Fruit fly (Drosophila melanogaster) whole organism, embryonic: Measurements from ENCODE around the gene CG43295.

Source experiments
- Adf1 ChIP-seq: fragments of 200-800 bp; sonication (Bioruptor generic); IDR thresholded peaks from 2 replicates; pipeline ENCODE4 v1.3.6; 2022; ENCODE audit warnings: missing biosample characterization, missing genetic modification characterization
- B-H2 ChIP-seq: fragments of 200-800 bp; sonication (Bioruptor generic); optimal IDR thresholded peaks from 2 replicates; lab custom pipeline; 2018; ENCODE audit warnings: missing biosample characterization, mild to moderate bottlenecking, missing genetic modification characterization
- C15 ChIP-seq: fragments of 200-800 bp; sonication (Bioruptor generic); IDR thresholded peaks from 3 replicates; pipeline ENCODE4 v1.3.6; 2022; ENCODE audit warnings: missing biosample characterization, missing genetic modification characterization
- CG10543 ChIP-seq: fragments of 200-800 bp; sonication (Bioruptor generic); optimal IDR thresholded peaks from 3 replicates; lab custom pipeline; 2017; ENCODE audit warnings: missing biosample characterization, mild to moderate bottlenecking, missing genetic modification characterization, moderate library complexity
- CG12071 ChIP-seq: fragments of 200-800 bp; sonication (Bioruptor generic); optimal IDR thresholded peaks from 3 replicates; lab custom pipeline; 2018; ENCODE audit warnings: missing biosample characterization, mild to moderate bottlenecking, missing genetic modification characterization
- CG12769 ChIP-seq: fragments of 200-800 bp; sonication (Bioruptor generic); optimal IDR thresholded peaks from 2 replicates; lab custom pipeline; 2019; ENCODE audit warnings: missing biosample characterization, mild to moderate bottlenecking, missing genetic modification characterization, moderate library complexity
- CG13287 ChIP-seq: fragments of 200-800 bp; sonication (Bioruptor generic); IDR thresholded peaks from 2 replicates; pipeline ENCODE4 v1.3.6; 2022; ENCODE audit warnings: missing biosample characterization, missing genetic modification characterization; ENCODE audit not compliant: partially characterized antibody
- CG13894 ChIP-seq: fragments of 200-800 bp; sonication (Bioruptor generic); optimal IDR thresholded peaks from 3 replicates; lab custom pipeline; 2018; ENCODE audit warnings: missing biosample characterization, mild to moderate bottlenecking, missing genetic modification characterization, moderate library complexity
- CG14050 ChIP-seq: fragments of 200-800 bp; sonication (Bioruptor generic); IDR thresholded peaks from 3 replicates; pipeline ENCODE4 v1.3.6; 2022; ENCODE audit warnings: missing biosample characterization, missing genetic modification characterization
- CG15514 ChIP-seq: fragments of 200-800 bp; sonication (Bioruptor generic); optimal IDR thresholded peaks from 3 replicates; lab custom pipeline; 2017; ENCODE audit warnings: missing biosample characterization, missing genetic modification characterization, mild to moderate bottlenecking, moderate library complexity, missing genetic modification reagents
- CG1602 ChIP-seq: fragments of 200-800 bp; sonication (Bioruptor generic); optimal IDR thresholded peaks from 3 replicates; lab custom pipeline; 2016; ENCODE audit warnings: missing biosample characterization, missing genetic modification characterization
- CG31224 ChIP-seq: fragments of 200-800 bp; sonication (Bioruptor generic); IDR thresholded peaks from 2 replicates; pipeline ENCODE4 v1.3.6; 2022; ENCODE audit warnings: missing biosample characterization, missing genetic modification characterization
- CG31441 ChIP-seq: fragments of 200-800 bp; sonication (Bioruptor generic); IDR thresholded peaks from 2 replicates; pipeline ENCODE4 v1.3.6; 2022; ENCODE audit warnings: missing biosample characterization, missing genetic modification characterization
- CG32532 ChIP-seq: fragments of 200-800 bp; sonication (Bioruptor generic); IDR thresholded peaks from 2 replicates; pipeline ENCODE4 v1.3.6; 2022; ENCODE audit warnings: missing biosample characterization, missing genetic modification characterization
- CG5180 ChIP-seq: fragments of 200-800 bp; sonication (Bioruptor generic); optimal IDR thresholded peaks from 3 replicates; lab custom pipeline; 2017; ENCODE audit warnings: missing biosample characterization, missing genetic modification characterization, mild to moderate bottlenecking, moderate library complexity, missing genetic modification reagents
- CG5245 ChIP-seq: fragments of 200-800 bp; sonication (Bioruptor generic); optimal IDR thresholded peaks from 3 replicates; lab custom pipeline; 2016; ENCODE audit warnings: missing biosample characterization, missing genetic modification characterization
- CG6813 ChIP-seq: fragments of 200-800 bp; sonication (Bioruptor generic); optimal IDR thresholded peaks from 2 replicates; lab custom pipeline; 2017; ENCODE audit warnings: missing biosample characterization, missing genetic modification characterization, mild to moderate bottlenecking, moderate library complexity, missing genetic modification reagents
- CG8765 ChIP-seq: fragments of 200-800 bp; sonication (Bioruptor generic); IDR thresholded peaks from 2 replicates; pipeline ENCODE4 v1.3.6; 2022; ENCODE audit warnings: missing biosample characterization, missing genetic modification characterization
- Dfd ChIP-seq, 2 experiments: fragments of >200 bp; optimal IDR thresholded peaks; 2 replicates each; lab custom pipeline; 2017; ENCODE audit warnings: missing biosample characterization in 2 of 2, missing genetic modification characterization in 2 of 2
- Dp ChIP-seq: fragments of 200-800 bp; sonication (Bioruptor generic); optimal IDR thresholded peaks from 2 replicates; lab custom pipeline; 2018; ENCODE audit warnings: missing biosample characterization, mild to moderate bottlenecking, missing genetic modification characterization, moderate library complexity
- Eip74EF ChIP-seq, 2 experiments: fragments of 200-800 bp in 1 of 2; fragments of >200 bp in 1 of 2; sonication (Bioruptor generic) in 1 of 2; optimal IDR thresholded peaks; 2 replicates each; lab custom pipeline; 2017 to 2019; ENCODE audit warnings: missing biosample characterization in 2 of 2, missing genetic modification characterization in 2 of 2, mild to moderate bottlenecking in 1 of 2, moderate library complexity in 1 of 2
- HHEX ChIP-seq: fragments of 200-800 bp; sonication (Bioruptor generic); optimal IDR thresholded peaks from 3 replicates; lab custom pipeline; 2017; ENCODE audit warnings: missing biosample characterization, mild to moderate bottlenecking, missing genetic modification characterization, missing genetic modification reagents
- Hey ChIP-seq: fragments of 200-800 bp; sonication (Bioruptor generic); optimal IDR thresholded peaks from 3 replicates; lab custom pipeline; 2018; ENCODE audit warnings: missing biosample characterization, mild to moderate bottlenecking, missing genetic modification characterization
- Hr3 ChIP-seq: fragments of 200-800 bp; sonication (Bioruptor generic); optimal IDR thresholded peaks from 3 replicates; lab custom pipeline; 2016; ENCODE audit warnings: missing biosample characterization, missing genetic modification characterization
- Hr39 ChIP-seq: fragments of >200 bp; optimal IDR thresholded peaks from 2 replicates; lab custom pipeline; 2017
- Hr78 ChIP-seq, 2 experiments: fragments of 200-800 bp in 1 of 2; fragments of >200 bp in 1 of 2; sonication (Bioruptor generic) in 1 of 2; optimal IDR thresholded peaks; 2 replicates each; lab custom pipeline; 2017 to 2019; ENCODE audit warnings: missing biosample characterization in 2 of 2, missing genetic modification characterization in 2 of 2, mild to moderate bottlenecking in 1 of 2, moderate library complexity in 1 of 2
- Lhr ChIP-seq: fragments of 200-800 bp; sonication (Bioruptor generic); optimal IDR thresholded peaks from 3 replicates; lab custom pipeline; 2017; ENCODE audit warnings: mild to moderate bottlenecking, missing biosample characterization, missing genetic modification reagents, missing genetic modification characterization
- Meics ChIP-seq: fragments of 200-800 bp; sonication (Bioruptor generic); optimal IDR thresholded peaks from 2 replicates; lab custom pipeline; 2017; ENCODE audit warnings: missing biosample characterization, mild to moderate bottlenecking, missing genetic modification characterization
- Pdp1 ChIP-seq, 2 experiments: fragments of 200-800 bp; sonication (Bioruptor generic); optimal IDR thresholded peaks; 3 replicates each; lab custom pipeline; 2016; ENCODE audit warnings: missing biosample characterization in 2 of 2, missing genetic modification characterization in 2 of 2, mild to moderate bottlenecking in 1 of 2, moderate library complexity in 1 of 2
- Six4 ChIP-seq: fragments of 200-800 bp; sonication (Bioruptor generic); optimal IDR thresholded peaks from 2 replicates; lab custom pipeline; 2016; ENCODE audit warnings: missing biosample characterization, missing genetic modification characterization
- bcd ChIP-seq: fragments of 200-800 bp; sonication (Bioruptor generic); optimal IDR thresholded peaks from 2 replicates; lab custom pipeline; 2017; ENCODE audit warnings: missing biosample characterization, mild to moderate bottlenecking, missing genetic modification characterization
- cg ChIP-seq: fragments of 200-800 bp; sonication (Bioruptor generic); optimal IDR thresholded peaks from 3 replicates; lab custom pipeline; 2019; ENCODE audit warnings: missing biosample characterization, mild to moderate bottlenecking, missing genetic modification characterization, moderate library complexity
- chinmo ChIP-seq: fragments of 200-800 bp; sonication (Bioruptor generic); IDR thresholded peaks from 4 replicates; pipeline ENCODE4 v1.3.6; 2022; ENCODE audit warnings: missing biosample characterization, missing genetic modification characterization; ENCODE audit not compliant: partially characterized antibody
- ci ChIP-seq: fragments of 200-800 bp; sonication (Bioruptor generic); IDR thresholded peaks from 3 replicates; pipeline ENCODE4 v1.3.6; 2022; ENCODE audit warnings: missing biosample characterization, missing genetic modification characterization
- dm ChIP-seq: fragments of 200-800 bp; sonication (Bioruptor generic); optimal IDR thresholded peaks from 3 replicates; lab custom pipeline; 2016; ENCODE audit warnings: missing biosample characterization, missing genetic modification characterization
- dpn ChIP-seq, 2 experiments: fragments of 200-800 bp; sonication (Bioruptor generic); optimal IDR thresholded peaks; 3 replicates each; lab custom pipeline; 2016; ENCODE audit warnings: missing biosample characterization in 2 of 2, missing genetic modification characterization in 2 of 2
- exex ChIP-seq: fragments of 200-800 bp; sonication (Bioruptor generic); optimal IDR thresholded peaks from 4 replicates; lab custom pipeline; 2018; ENCODE audit warnings: missing biosample characterization, mild to moderate bottlenecking, missing genetic modification characterization, moderate library complexity
- ftz-f1 ChIP-seq: fragments of 200-800 bp; sonication (Bioruptor generic); optimal IDR thresholded peaks from 2 replicates; lab custom pipeline; 2016; ENCODE audit warnings: missing biosample characterization, missing genetic modification characterization
- grn ChIP-seq: fragments of 200-800 bp; sonication (Bioruptor generic); optimal IDR thresholded peaks from 3 replicates; lab custom pipeline; 2017; ENCODE audit warnings: missing biosample characterization, missing genetic modification characterization
- lab ChIP-seq: fragments of 200-800 bp; sonication (Bioruptor generic); optimal IDR thresholded peaks from 3 replicates; lab custom pipeline; 2017; ENCODE audit warnings: missing biosample characterization, missing genetic modification characterization, mild to moderate bottlenecking, moderate library complexity, missing genetic modification reagents
- mirr ChIP-seq: fragments of 200-800 bp; sonication (Bioruptor generic); optimal IDR thresholded peaks from 3 replicates; lab custom pipeline; 2018; ENCODE audit warnings: missing biosample characterization, mild to moderate bottlenecking, missing genetic modification characterization
- odd ChIP-seq: fragments of 200-800 bp; sonication (Bioruptor generic); optimal IDR thresholded peaks from 2 replicates; lab custom pipeline; 2017; ENCODE audit warnings: missing biosample characterization, mild to moderate bottlenecking, missing genetic modification characterization
- pb ChIP-seq: fragments of 200-800 bp; sonication (Bioruptor generic); optimal IDR thresholded peaks from 3 replicates; lab custom pipeline; 2016; ENCODE audit warnings: missing biosample characterization, missing genetic modification characterization
- sd ChIP-seq: fragments of 200-800 bp; sonication (Bioruptor generic); optimal IDR thresholded peaks from 3 replicates; lab custom pipeline; 2018; ENCODE audit warnings: missing biosample characterization, mild to moderate bottlenecking, missing genetic modification characterization, moderate library complexity
- ssp ChIP-seq: fragments of 200-800 bp; sonication (Bioruptor generic); IDR thresholded peaks from 2 replicates; pipeline ENCODE4 v1.3.6; 2022; ENCODE audit warnings: missing biosample characterization, missing genetic modification characterization
- stc ChIP-seq: fragments of 200-800 bp; sonication (Bioruptor generic); IDR thresholded peaks from 2 replicates; pipeline ENCODE4 v1.3.6; 2022; ENCODE audit warnings: missing biosample characterization, missing genetic modification characterization
- sug ChIP-seq: fragments of 200-800 bp; optimal IDR thresholded peaks from 2 replicates; lab custom pipeline; 2019; ENCODE audit warnings: missing biosample characterization, mild to moderate bottlenecking, missing genetic modification characterization, moderate library complexity
- trh ChIP-seq: fragments of 200-800 bp; sonication (Bioruptor generic); optimal IDR thresholded peaks from 2 replicates; lab custom pipeline; 2016; ENCODE audit warnings: missing biosample characterization, missing genetic modification characterization
- ttk ChIP-seq: fragments of 200-800 bp; sonication (Bioruptor generic); IDR thresholded peaks from 2 replicates; pipeline ENCODE4 v2.1.2; 2022; ENCODE audit warnings: missing biosample characterization, missing genetic modification characterization
- vvl ChIP-seq: fragments of 200-800 bp; sonication (Bioruptor generic); IDR thresholded peaks from 2 replicates; pipeline ENCODE4 v1.3.6; 2022; ENCODE audit warnings: missing biosample characterization, missing genetic modification characterization
- zen2 ChIP-seq: fragments of 200-800 bp; sonication (Bioruptor generic); IDR thresholded peaks from 3 replicates; pipeline ENCODE4 v1.3.6; 2022; ENCODE audit warnings: missing biosample characterization, missing genetic modification characterization; ENCODE audit not compliant: partially characterized antibody

Gene CG43295

dm6 chr3L:16150161-16150538, 44.5 kb downstream of the CG43295 start:
- TF ChIP-seq CG13894 (tag; lab: Kevin White, UChicago): peak; percentile 90
- TF ChIP-seq stc (GFP tag; lab: Robert Waterston, UW): no peak
- no peak for TF ChIP-seq CG31224
- TF ChIP-seq sug (tag; lab: Kevin White, UChicago): peak; percentile 27
- no peak for TF ChIP-seq CG31441 (GFP tag; lab: Robert Waterston, UW)
- no peak for TF ChIP-seq HHEX (GFP tag; lab: Kevin White, UChicago)
- TF ChIP-seq Hey (tag; lab: Kevin White, UChicago): no peak
- TF ChIP-seq CG13287 (GFP tag; lab: Robert Waterston, UW): no peak; the same call in 1 of the 2 replicates
- TF ChIP-seq CG12769: peak; percentile 52
- TF ChIP-seq lab (GFP tag; lab: Kevin White, UChicago): no peak
- TF ChIP-seq CG8765 (GFP tag; lab: Robert Waterston, UW): no peak
- peak; percentile 91; the same call in 3 of the 4 replicates for TF ChIP-seq chinmo (GFP tag; lab: Robert Waterston, UW)
- TF ChIP-seq ci (GFP tag; lab: Robert Waterston, UW): 0 out of 3 replicates have a peak, but pooled peaks have one; percentile 14
- TF ChIP-seq exex (tag; lab: Kevin White, UChicago): peak; percentile 14
- no peak for TF ChIP-seq CG1602
- no peak for TF ChIP-seq Hr78 (GFP tag; optimal IDR thresholded peaks at IDR 0.05; lab: Kevin White, UChicago)
- TF ChIP-seq ftz-f1 (GFP tag; lab: Kevin White, UChicago): peak; percentile 21
- TF ChIP-seq B-H2 (GFP tag; lab: Kevin White, UChicago): peak; percentile 20
- peak; percentile 29 for TF ChIP-seq CG12071 (GFP tag; lab: Kevin White, UChicago)
- no peak for TF ChIP-seq C15
- TF ChIP-seq vvl: no peak
- TF ChIP-seq Dfd (GFP tag; optimal IDR thresholded peaks at IDR 0.05; lab: Kevin White, UChicago): no peak
- TF ChIP-seq Eip74EF (GFP tag; optimal IDR thresholded peaks at IDR 0.05; lab: Kevin White, UChicago): no peak
- no peak for TF ChIP-seq trh
- TF ChIP-seq Six4 (GFP tag; lab: Kevin White, UChicago): no peak
- peak; percentile 21 for TF ChIP-seq CG15514
- no peak for TF ChIP-seq Hr3
- no peak for TF ChIP-seq CG32532 (GFP tag; lab: Robert Waterston, UW)
- no peak for TF ChIP-seq CG6813 (GFP tag; lab: Kevin White, UChicago)
- TF ChIP-seq Dp: no peak
- TF ChIP-seq ttk: no peak
- TF ChIP-seq Adf1 (GFP tag; lab: Robert Waterston, UW): peak; percentile 54
- TF ChIP-seq mirr (GFP tag; lab: Kevin White, UChicago): peak; percentile 97
- TF ChIP-seq CG5180 (GFP tag; lab: Kevin White, UChicago): no peak
- TF ChIP-seq CG14050 (GFP tag; lab: Robert Waterston, UW): no peak
- peak; percentile 81 for TF ChIP-seq sd (tag; lab: Kevin White, UChicago)
- TF ChIP-seq dpn (GFP tag; optimal IDR thresholded peaks at IDR 0.05; lab: Kevin White, UChicago): no peak
- peak; percentile 65 for TF ChIP-seq CG10543 (GFP tag; lab: Kevin White, UChicago)
- TF ChIP-seq grn (GFP tag; lab: Kevin White, UChicago): peak; percentile 46
- no peak for TF ChIP-seq zen2 (GFP tag; lab: Robert Waterston, UW)
- TF ChIP-seq Lhr (GFP tag; lab: Kevin White, UChicago): no peak
- TF ChIP-seq odd (GFP tag; lab: Kevin White, UChicago): no peak
- TF ChIP-seq pb (GFP tag; lab: Kevin White, UChicago): no peak
- TF ChIP-seq dm (GFP tag; lab: Kevin White, UChicago): no peak
- peak; percentile 46 for TF ChIP-seq cg (GFP tag; lab: Kevin White, UChicago)
- peak in 1 of 2 experiments; percentile 94 for TF ChIP-seq Pdp1 (GFP tag; optimal IDR thresholded peaks at IDR 0.05; lab: Kevin White, UChicago)
- no peak for TF ChIP-seq Meics
- TF ChIP-seq Hr39 (lab: Kevin White, UChicago): no peak
- TF ChIP-seq bcd (GFP tag; lab: Kevin White, UChicago): no peak
- no peak for TF ChIP-seq CG5245 (GFP tag; lab: Kevin White, UChicago)
- TF ChIP-seq ssp (GFP tag; lab: Robert Waterston, UW): no peak
